Worm (Caenorhabditis elegans) whole organism, midembryonic: ENCODE measurements around the gene dgn-2.

ENCODE experiments used
- T22C8.4 ChIP-seq: fragments of 200-800 bp; sonication (Bioruptor generic); IDR thresholded peaks from 2 replicates; pipeline ENCODE4 v1.3.6; 2022; ENCODE audit warnings: missing genetic modification characterization, missing compliant biosample characterization
- klf-2 ChIP-seq: fragments of 200-800 bp; sonication (Bioruptor generic); conservative IDR thresholded peaks from 2 replicates; pipeline ENCODE4 v1.3.6; 2022; ENCODE audit warnings: missing genetic modification reagents, missing genetic modification characterization, missing compliant biosample characterization
- med-1 ChIP-seq: sonication (generic microtip); optimal IDR thresholded peaks from 2 replicates; lab custom pipeline; 2017; ENCODE audit warnings: missing genetic modification characterization, mild to moderate bottlenecking, missing compliant biosample characterization, antibody characterized with exemption, missing genetic modification reagents; ENCODE audit not compliant: insufficient read depth
- ref-1 ChIP-seq: fragments of 200-800 bp; sonication (Bioruptor generic); conservative IDR thresholded peaks from 2 replicates; pipeline ENCODE4 v1.3.6; 2022; ENCODE audit warnings: missing genetic modification reagents, missing genetic modification characterization, missing compliant biosample characterization
- tab-1 ChIP-seq: fragments of 200-800 bp; sonication (Bioruptor generic); IDR thresholded peaks from 2 replicates; pipeline ENCODE4 v1.3.6; 2022; ENCODE audit warnings: missing genetic modification characterization, missing compliant biosample characterization
- ztf-23 ChIP-seq: fragments of 200-800 bp; sonication (Bioruptor generic); IDR thresholded peaks from 2 replicates; pipeline ENCODE4 v1.3.6; 2022; ENCODE audit warnings: missing genetic modification reagents, missing genetic modification characterization, missing compliant biosample characterization
- ztf-29 ChIP-seq: fragments of 200-800 bp; sonication (Bioruptor generic); IDR thresholded peaks from 2 replicates; pipeline ENCODE4 v1.3.6; 2022; ENCODE audit warnings: missing genetic modification reagents, missing genetic modification characterization, missing compliant biosample characterization

DNA sequence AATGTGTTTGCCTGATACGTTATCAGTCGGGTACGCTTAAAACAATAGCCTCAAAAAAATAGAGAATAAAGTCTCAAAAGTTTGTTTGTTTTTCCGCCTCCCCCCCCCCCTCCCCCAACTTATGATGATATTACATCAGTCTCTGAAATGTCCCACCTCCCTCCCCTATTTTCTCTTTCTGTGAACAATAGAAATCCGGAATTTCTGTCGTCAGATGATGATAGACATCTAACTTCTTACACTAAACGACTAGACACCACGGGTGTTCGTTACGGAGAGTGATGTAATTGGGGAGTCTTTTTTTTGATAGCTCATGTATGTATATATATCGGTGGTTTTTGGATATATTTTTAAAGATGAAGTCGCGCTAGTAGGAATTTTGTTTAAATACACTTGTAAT, 27.1 kb upstream of the dgn-2 start:
- TF ChIP-seq ztf-29 (GFP tag; lab: Robert Waterston, UW) (no peak), ref-1 (GFP tag; lab: Robert Waterston, UW) (no peak), tab-1 (GFP tag; lab: Robert Waterston, UW) (no peak), T22C8.4 (GFP tag; lab: Robert Waterston, UW) (no peak), klf-2 (GFP tag; lab: Robert Waterston, UW) (no peak), ztf-23 (GFP tag; lab: Robert Waterston, UW) (no peak), med-1 (GFP tag; lab: Kevin White, UChicago) (no peak)
